Worm (Caenorhabditis elegans) whole organism, L3 larva: ENCODE data around the gene lin-56.

Source experiments
- aly-2 ChIP-seq: fragments of 150-350 bp; optimal IDR thresholded peaks from 2 replicates; lab custom pipeline; 2014; ENCODE audit warnings: missing biosample characterization, missing genetic modification characterization
- elt-1 ChIP-seq: fragments of 150-350 bp; optimal IDR thresholded peaks from 2 replicates; lab custom pipeline; 2014; ENCODE audit warnings: missing biosample characterization, missing genetic modification characterization
- fos-1 ChIP-seq: fragments of 150-350 bp; optimal IDR thresholded peaks from 2 replicates; lab custom pipeline; 2014; ENCODE audit warnings: missing biosample characterization, missing genetic modification characterization
- jun-1 ChIP-seq: fragments of 150-350 bp; optimal IDR thresholded peaks from 2 replicates; lab custom pipeline; 2014; ENCODE audit warnings: missing biosample characterization, missing genetic modification reagents, missing genetic modification characterization
- lin-39 ChIP-seq: fragments of 150-350 bp; optimal IDR thresholded peaks from 2 replicates; lab custom pipeline; 2018; ENCODE audit warnings: missing biosample characterization, missing genetic modification reagents, missing genetic modification characterization
- nhr-11 ChIP-seq: fragments of 150-350 bp; optimal IDR thresholded peaks from 2 replicates; lab custom pipeline; 2014; ENCODE audit warnings: missing biosample characterization, missing genetic modification characterization
- nhr-28 ChIP-seq: fragments of 150-350 bp; optimal IDR thresholded peaks from 2 replicates; lab custom pipeline; 2014; ENCODE audit warnings: missing biosample characterization, missing genetic modification characterization
- pha-4 ChIP-seq: fragments of 150-350 bp; optimal IDR thresholded peaks from 2 replicates; lab custom pipeline; 2014; ENCODE audit warnings: missing biosample characterization, missing genetic modification reagents, missing genetic modification characterization
- pqm-1 ChIP-seq: fragments of 150-350 bp; optimal IDR thresholded peaks from 2 replicates; lab custom pipeline; 2017; ENCODE audit warnings: missing biosample characterization, missing genetic modification characterization, inconsistent platforms
- skn-1 ChIP-seq: fragments of 150-350 bp; optimal IDR thresholded peaks from 2 replicates; lab custom pipeline; 2014; ENCODE audit warnings: missing biosample characterization, missing genetic modification characterization
- unc-39 ChIP-seq: sonication (generic microtip); optimal IDR thresholded peaks from 4 replicates; lab custom pipeline; 2017; ENCODE audit warnings: missing biosample characterization, missing genetic modification characterization
- zag-1 ChIP-seq: fragments of 150-350 bp; optimal IDR thresholded peaks from 2 replicates; lab custom pipeline; 2014; ENCODE audit warnings: missing biosample characterization, missing genetic modification characterization

ce11 chrII:10501578-10501977 lies 51.8 kb downstream of the lin-56 start:
- TF ChIP-seq jun-1 (tag; lab: Kevin White, UChicago) (no peak), zag-1 (tag; lab: Kevin White, UChicago) (no peak), pha-4 (tag; lab: Kevin White, UChicago) (peak; percentile 9), pqm-1 (tag; lab: Kevin White, UChicago) (peak; percentile 38), skn-1 (tag; lab: Kevin White, UChicago) (peak; percentile 69), fos-1 (tag; lab: Kevin White, UChicago) (no peak), elt-1 (tag; lab: Kevin White, UChicago) (peak; percentile 59), nhr-11 (tag; lab: Kevin White, UChicago) (no peak), aly-2 (tag; lab: Kevin White, UChicago) (no peak), nhr-28 (tag; lab: Kevin White, UChicago) (no peak), lin-39 (tag; lab: Kevin White, UChicago) (peak; percentile 50), unc-39 (tag; lab: Kevin White, UChicago) (no peak)
